Worm (Caenorhabditis elegans): ENCODE measurements around the gene try-1.

DNA sequence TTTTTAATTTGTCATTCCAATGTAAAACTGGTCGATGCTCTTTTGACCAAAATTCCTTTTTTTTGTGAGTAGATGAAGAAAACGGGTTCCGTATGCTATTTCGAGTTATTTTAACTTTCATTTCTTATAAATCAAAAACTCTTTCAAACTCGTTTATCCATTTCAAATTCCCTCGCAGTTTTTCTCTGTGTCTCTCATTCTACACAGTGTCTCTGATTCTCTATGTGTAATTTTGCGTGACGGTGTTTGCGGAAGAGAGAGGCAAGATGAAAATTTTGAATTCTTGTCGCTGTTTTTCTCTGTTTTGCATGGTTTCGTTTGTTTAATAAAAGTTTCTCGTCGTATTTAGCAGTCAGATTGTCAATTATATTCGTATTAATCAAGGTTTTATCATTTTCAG lies 49.8 kb upstream of the try-1 start, which contains the start of gene citk-2:
- TF ChIP-seq tab-1 (GFP tag; IDR thresholded peaks at IDR 0.05): no peak
- no peak for TF ChIP-seq klf-2 (GFP tag; conservative IDR thresholded peaks at IDR 0.05)
- no peak for TF ChIP-seq flt-1 (GFP tag; IDR thresholded peaks at IDR 0.05)
- no peak for TF ChIP-seq ztf-29 (GFP tag; IDR thresholded peaks at IDR 0.05)
- TF ChIP-seq cog-1 (tag; optimal IDR thresholded peaks at IDR 0.05): no peak

All from whole organism, midembryonic.